Worm (Caenorhabditis elegans) whole organism, L3 larva: ENCODE data around the gene T26E4.7.
"Not testable (repeated sequence)": the region's sequence is repeated elsewhere in the genome, so short reads cannot be mapped to it uniquely, and the experiment has no call there.

Experiments
- R02D3.7 ChIP-seq: fragments of 150-350 bp; optimal IDR thresholded peaks from 2 replicates; lab custom pipeline; 2014; ENCODE audit warnings: missing biosample characterization, missing genetic modification characterization
- ZK546.5 ChIP-seq: sonication (generic microtip); optimal IDR thresholded peaks from 2 replicates; lab custom pipeline; 2017; ENCODE audit warnings: missing biosample characterization, missing genetic modification characterization
- aly-2 ChIP-seq: fragments of 150-350 bp; optimal IDR thresholded peaks from 2 replicates; lab custom pipeline; 2014; ENCODE audit warnings: missing biosample characterization, missing genetic modification characterization
- ceh-28 ChIP-seq: fragments of 150-350 bp; optimal IDR thresholded peaks from 2 replicates; lab custom pipeline; 2014; ENCODE audit warnings: missing biosample characterization, missing genetic modification reagents, missing genetic modification characterization
- ceh-82 ChIP-seq: fragments of 150-350 bp; optimal IDR thresholded peaks from 2 replicates; lab custom pipeline; 2014; ENCODE audit warnings: missing biosample characterization, missing genetic modification characterization
- egl-27 ChIP-seq: sonication (generic microtip); optimal IDR thresholded peaks from 4 replicates; lab custom pipeline; 2017; ENCODE audit warnings: missing biosample characterization, missing genetic modification reagents, missing genetic modification characterization
- elt-3 ChIP-seq, 3 experiments: fragments of 150-350 bp in 1 of 3; sonication (generic microtip) in 2 of 3; optimal IDR thresholded peaks; 2 replicates in 2 of 3; 4 replicates in 1 of 3; lab custom pipeline; 2014 to 2017; ENCODE audit warnings: missing biosample characterization in 3 of 3, missing genetic modification characterization in 3 of 3
- fkh-10 ChIP-seq: sonication (generic microtip); optimal IDR thresholded peaks from 2 replicates; lab custom pipeline; 2017; ENCODE audit warnings: missing biosample characterization, missing genetic modification reagents, missing genetic modification characterization
- mdl-1 ChIP-seq: fragments of 150-350 bp; optimal IDR thresholded peaks from 2 replicates; lab custom pipeline; 2014; ENCODE audit warnings: missing biosample characterization, missing genetic modification characterization
- nfya-1 ChIP-seq: sonication (generic microtip); optimal IDR thresholded peaks from 2 replicates; lab custom pipeline; 2017; ENCODE audit warnings: missing genetic modification characterization, mild to moderate bottlenecking, missing compliant biosample characterization, antibody characterized with exemption, moderate library complexity; ENCODE audit not compliant: insufficient read depth
- nhr-12 ChIP-seq: fragments of 150-350 bp; optimal IDR thresholded peaks from 2 replicates; lab custom pipeline; 2014; ENCODE audit warnings: missing biosample characterization, missing genetic modification characterization
- nhr-23 ChIP-seq: fragments of 150-350 bp; optimal IDR thresholded peaks from 2 replicates; lab custom pipeline; 2014; ENCODE audit warnings: missing biosample characterization, missing genetic modification reagents, missing genetic modification characterization
- nhr-237 ChIP-seq: fragments of 150-350 bp; optimal IDR thresholded peaks from 2 replicates; lab custom pipeline; 2014; ENCODE audit warnings: missing biosample characterization, missing genetic modification characterization
- nhr-28 ChIP-seq: fragments of 150-350 bp; optimal IDR thresholded peaks from 2 replicates; lab custom pipeline; 2014; ENCODE audit warnings: missing biosample characterization, missing genetic modification characterization
- nhr-43 ChIP-seq: sonication (generic microtip); optimal IDR thresholded peaks from 2 replicates; lab custom pipeline; 2016; ENCODE audit warnings: mild to moderate bottlenecking, missing genetic modification characterization, missing compliant biosample characterization; ENCODE audit not compliant: poor library complexity, severe bottlenecking
- nhr-77 ChIP-seq: fragments of 150-350 bp; optimal IDR thresholded peaks from 2 replicates; lab custom pipeline; 2014; ENCODE audit warnings: missing biosample characterization, missing genetic modification characterization
- pha-4 ChIP-seq: fragments of 150-350 bp; optimal IDR thresholded peaks from 2 replicates; lab custom pipeline; 2014; ENCODE audit warnings: missing biosample characterization, missing genetic modification reagents, missing genetic modification characterization
- pqm-1 ChIP-seq: fragments of 150-350 bp; optimal IDR thresholded peaks from 2 replicates; lab custom pipeline; 2017; ENCODE audit warnings: missing biosample characterization, missing genetic modification characterization, inconsistent platforms
- sea-2 ChIP-seq: fragments of 150-350 bp; sonication (generic microtip); optimal IDR thresholded peaks from 4 replicates; lab custom pipeline; 2014; ENCODE audit warnings: missing biosample characterization, missing genetic modification reagents, missing genetic modification characterization
- skn-1 ChIP-seq: fragments of 150-350 bp; optimal IDR thresholded peaks from 2 replicates; lab custom pipeline; 2014; ENCODE audit warnings: missing biosample characterization, missing genetic modification characterization
- snpc-4 ChIP-seq: fragments of 150-350 bp; optimal IDR thresholded peaks from 2 replicates; lab custom pipeline; 2014; ENCODE audit warnings: missing biosample characterization, missing genetic modification characterization
- zag-1 ChIP-seq: fragments of 150-350 bp; optimal IDR thresholded peaks from 2 replicates; lab custom pipeline; 2014; ENCODE audit warnings: missing biosample characterization, missing genetic modification characterization
- ztf-11 ChIP-seq: fragments of 150-350 bp; optimal IDR thresholded peaks from 2 replicates; lab custom pipeline; 2014; ENCODE audit warnings: missing biosample characterization, missing genetic modification characterization
- ztf-4 ChIP-seq: fragments of 150-350 bp; optimal IDR thresholded peaks from 2 replicates; lab custom pipeline; 2014; ENCODE audit warnings: missing biosample characterization, missing genetic modification characterization

T26E4.7 gene

DNA sequence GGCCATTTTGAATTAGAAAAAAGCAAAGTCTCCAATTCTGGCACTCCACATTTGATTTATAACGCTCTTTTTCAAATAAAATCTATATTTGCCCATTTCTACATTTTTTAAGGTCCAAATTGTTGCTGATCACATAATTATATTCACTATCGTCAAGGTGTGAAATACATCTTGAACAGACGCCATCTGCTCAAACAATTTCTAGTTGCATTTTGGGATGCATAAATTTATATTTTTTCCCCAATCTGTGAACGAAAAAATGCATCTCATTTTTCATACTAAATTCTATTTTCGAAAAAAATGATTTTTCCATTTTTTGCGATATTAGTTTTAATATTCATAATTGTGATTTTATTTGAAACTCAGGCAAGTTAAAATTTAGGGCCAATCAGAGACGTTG lies at the start of gene T26E4.7:
Gene T26E4.7 (plus strand): TSS at position 301 of the 400 bp plus-strand sequence.
- TF ChIP-seq snpc-4 (tag; lab: Kevin White, UChicago), result no peak

DNA sequence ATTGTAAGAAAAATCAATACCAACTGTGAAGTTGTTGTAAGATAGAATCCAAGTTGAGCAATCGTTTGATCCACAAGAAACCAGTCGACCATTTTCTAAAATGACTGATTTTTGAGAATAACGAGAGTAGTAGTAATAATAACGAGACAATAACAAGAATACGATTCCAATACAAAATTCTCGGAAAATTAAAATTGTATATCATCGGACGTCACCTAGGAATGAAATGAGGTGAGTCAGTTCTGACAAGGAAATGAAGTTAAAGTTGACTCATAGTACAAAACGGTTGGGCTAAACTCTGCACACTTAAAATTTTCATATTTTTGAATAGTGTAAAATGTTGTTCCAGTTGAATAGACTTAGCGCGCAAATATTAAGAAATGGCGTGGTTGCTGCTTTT lies 49.0 kb upstream of the T26E4.7 start, which contains the start of gene str-19:
Gene str-19 (minus strand): TSS at position 101 of the 400 bp plus-strand sequence.
- not testable (repeated sequence) for TF ChIP-seq nhr-28, ZK546.5, nhr-237 (tag; lab: Kevin White, UChicago)

DNA sequence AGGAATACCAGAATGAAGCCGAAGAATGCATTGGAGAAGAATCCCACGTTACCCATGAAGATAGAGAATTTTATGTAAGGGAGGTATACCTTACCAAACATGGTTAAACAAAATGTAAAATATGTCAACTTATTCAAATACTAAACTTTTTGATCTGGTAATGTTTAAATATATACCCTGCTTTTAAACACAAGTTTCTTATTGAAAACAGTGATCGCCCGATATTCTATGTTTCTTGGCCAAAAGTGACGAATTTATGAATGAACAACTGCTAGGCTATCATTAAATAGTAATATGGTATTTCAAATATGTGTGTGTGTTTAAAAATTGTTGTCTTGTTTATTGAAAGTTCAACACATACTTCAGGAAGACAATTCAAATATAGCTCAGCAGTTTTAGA lies 45.0 kb upstream of the T26E4.7 start, which contains the start of gene T23D5.8:
Gene T23D5.8 (minus strand): TSS at position 101 of the 400 bp plus-strand sequence.
- not testable (repeated sequence) for TF ChIP-seq snpc-4, nfya-1, pha-4 (tag; lab: Kevin White, UChicago)

- TF ChIP-seq ceh-28 (tag; lab: Kevin White, UChicago), result no peak
- TF ChIP-seq nhr-77 (tag; lab: Kevin White, UChicago), result no peak
- no peak for TF ChIP-seq egl-27
- no peak for TF ChIP-seq sea-2 (GFP tag; lab: Kevin White, UChicago)
- no peak for TF ChIP-seq mdl-1 (tag; lab: Kevin White, UChicago)
- no peak for TF ChIP-seq ceh-82 (tag; lab: Kevin White, UChicago)
- TF ChIP-seq snpc-4 (tag; lab: Kevin White, UChicago), result no peak
- TF ChIP-seq, all 47 proteins: peak for 0
Measured at ce11 chrV:15750130-15750529, 43.2 kb upstream of the T26E4.7 start, which contains the start of gene str-6. TSS of gene str-6 (minus strand) at chrV:15750230.

DNA sequence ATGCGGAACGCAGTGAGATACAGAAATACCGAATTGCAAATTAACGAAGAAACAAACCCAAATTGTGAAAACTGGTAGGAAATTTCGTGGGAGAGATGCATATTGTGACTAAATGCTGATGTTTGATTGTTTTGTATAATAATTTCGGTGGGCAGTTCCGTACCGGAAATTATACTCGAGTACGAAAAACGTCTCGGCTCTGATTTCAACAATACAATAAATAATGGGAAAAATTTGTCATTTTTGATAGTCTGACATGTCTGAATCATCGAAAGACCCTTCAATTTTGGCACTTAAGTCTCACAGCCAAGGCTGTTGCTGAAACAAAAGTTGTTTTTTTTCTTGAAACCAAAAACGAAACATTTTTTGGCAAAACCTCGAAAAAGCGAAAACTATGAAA lies 41.3 kb upstream of the T26E4.7 start, which contains the start of gene str-43:
Gene str-43 (minus strand): TSS at position 101 of the 400 bp plus-strand sequence.
- TF ChIP-seq nhr-12 (tag; lab: Kevin White, UChicago) (no peak), mdl-1 (tag; lab: Kevin White, UChicago) (no peak)

DNA sequence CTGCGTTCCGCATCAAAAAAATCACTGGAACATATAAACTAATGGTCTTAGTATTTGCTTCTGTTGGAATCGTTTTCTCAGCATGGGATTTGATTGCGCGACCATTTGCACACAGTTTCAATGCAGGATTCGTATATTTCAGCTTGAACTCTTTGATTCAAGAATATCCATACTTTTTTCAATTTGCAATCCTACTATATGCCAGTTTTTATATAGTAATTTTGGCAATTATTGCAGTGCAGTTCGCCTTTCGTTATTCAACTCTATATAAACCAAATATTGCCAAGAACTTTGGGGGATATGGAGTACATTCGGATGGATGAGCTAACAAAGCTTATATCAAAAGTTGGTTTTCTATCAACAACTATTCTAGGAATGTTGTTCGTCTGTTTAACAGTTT lies 40.4 kb upstream of the T26E4.7 start, which contains the start of gene str-5:
Gene str-5 (plus strand): TSS at position 301 of the 400 bp plus-strand sequence.
- not testable (repeated sequence) for TF ChIP-seq nhr-12, nhr-43, nhr-77 (tag; lab: Kevin White, UChicago)

ce11 chrV:15754731-15755130 lies 38.6 kb upstream of the T26E4.7 start, which contains the start of gene str-8:
TSS of gene str-8 (plus strand) at chrV:15755031.
- not testable (repeated sequence) for TF ChIP-seq pqm-1; sea-2 (GFP tag; lab: Kevin White, UChicago); zag-1 (tag; lab: Kevin White, UChicago)

DNA sequence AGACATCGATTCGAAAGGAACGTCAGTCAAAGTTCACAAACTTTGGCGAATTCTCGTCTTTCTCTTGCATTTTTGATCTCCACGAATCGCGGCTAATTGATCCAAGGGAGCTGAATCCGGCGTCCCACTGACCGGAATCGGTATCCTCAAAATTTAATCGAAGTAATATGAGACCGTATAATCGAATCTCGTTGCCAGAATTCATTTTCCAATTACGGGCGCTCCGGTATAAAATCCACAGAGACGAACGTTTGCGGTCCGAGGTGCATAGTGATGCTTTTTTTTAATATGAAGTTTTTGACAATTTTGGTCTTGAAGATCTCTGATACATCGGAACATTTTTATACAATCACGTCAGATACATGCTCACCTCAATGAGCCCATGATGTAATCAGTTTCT lies 35.7 kb upstream of the T26E4.7 start:
- no peak for TF ChIP-seq ztf-4
- TF ChIP-seq, all 47 proteins: peak for 0

DNA sequence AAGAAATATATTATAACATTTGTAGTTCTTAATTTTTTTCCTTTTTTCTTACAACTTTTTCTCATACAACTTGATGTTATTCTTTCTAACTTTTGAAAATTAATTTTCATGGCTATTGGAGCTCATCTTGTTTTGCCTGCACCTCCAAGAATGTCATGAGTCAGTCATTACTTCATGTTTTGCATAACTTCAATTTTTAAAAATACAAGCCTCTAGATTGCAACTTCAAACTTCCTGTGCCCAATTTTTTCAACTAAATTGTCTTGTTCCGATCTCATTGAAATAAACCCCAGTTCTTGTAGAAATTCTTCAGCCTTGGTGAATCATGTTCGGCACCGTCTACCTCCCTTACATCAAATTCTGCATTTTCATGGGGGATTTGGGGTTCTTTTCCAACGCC lies 34.9 kb upstream of the T26E4.7 start, which contains the start of gene str-9:
Gene str-9 (plus strand): TSS at position 301 of the 400 bp plus-strand sequence.
- TF ChIP-seq egl-27, result no peak
- TF ChIP-seq ZK546.5 (tag; lab: Kevin White, UChicago), result no peak
- TF ChIP-seq nhr-237 (tag; lab: Kevin White, UChicago), result no peak
- no peak for TF ChIP-seq nhr-28 (tag; lab: Kevin White, UChicago)
- TF ChIP-seq mdl-1 (tag; lab: Kevin White, UChicago), result no peak
- TF ChIP-seq fkh-10 (GFP tag; lab: Kevin White, UChicago), result no peak
- TF ChIP-seq nhr-12 (tag; lab: Kevin White, UChicago), result no peak
- no peak for TF ChIP-seq R02D3.7 (tag; lab: Kevin White, UChicago)
- TF ChIP-seq elt-3 (tag; optimal IDR thresholded peaks at IDR 0.05; lab: Kevin White, UChicago), result no peak
- no peak for TF ChIP-seq skn-1 (tag; lab: Kevin White, UChicago)
- no peak for TF ChIP-seq ceh-28 (tag; lab: Kevin White, UChicago)
- TF ChIP-seq nhr-23, result no peak
- no peak for TF ChIP-seq sea-2 (GFP tag; lab: Kevin White, UChicago)
- no peak for TF ChIP-seq nhr-77 (tag; lab: Kevin White, UChicago)
- TF ChIP-seq nhr-43 (tag; lab: Kevin White, UChicago), result no peak
- no peak for TF ChIP-seq aly-2 (tag; lab: Kevin White, UChicago)
- TF ChIP-seq ceh-82 (tag; lab: Kevin White, UChicago), result no peak
- TF ChIP-seq ztf-11 (tag; lab: Kevin White, UChicago), result no peak
